Worm (Caenorhabditis elegans) whole organism, L4 larva: Measurements from ENCODE around the gene zip-11.
A peak's percentile ranks its signal among the peaks of the same experiment; 100 is the strongest.

Experiments
- F37D6.2 ChIP-seq: sonication (generic microtip); optimal IDR thresholded peaks from 2 replicates; lab custom pipeline; 2016; ENCODE audit warnings: mild to moderate bottlenecking, missing genetic modification characterization, missing compliant biosample characterization
- T26A8.4 ChIP-seq: fragments of 200-800 bp; sonication (Bioruptor generic); IDR thresholded peaks from 2 replicates; pipeline ENCODE4 v1.3.6; 2022; ENCODE audit warnings: missing genetic modification characterization, missing compliant biosample characterization
- Y5F2A.4 ChIP-seq: fragments of 200-800 bp; sonication (Bioruptor generic); optimal IDR thresholded peaks from 2 replicates; lab custom pipeline; 2018; ENCODE audit warnings: mild to moderate bottlenecking, missing genetic modification characterization, missing compliant biosample characterization
- ZK546.5 ChIP-seq, 2 experiments: sonication (generic microtip); optimal IDR thresholded peaks; 2 replicates each; lab custom pipeline; 2017; ENCODE audit warnings: missing biosample characterization in 2 of 2, missing genetic modification characterization in 2 of 2
- aha-1 ChIP-seq: fragments of 150-350 bp; peaks from one replicate; lab custom pipeline; 2014; ENCODE audit warnings: missing biosample characterization, missing genetic modification characterization
- aly-2 ChIP-seq: sonication (generic microtip); optimal IDR thresholded peaks from 2 replicates; lab custom pipeline; 2018; ENCODE audit warnings: missing biosample characterization, missing genetic modification characterization
- ama-1 ChIP-seq: fragments of 150-350 bp; optimal IDR thresholded peaks from 2 replicates; lab custom pipeline; 2014; ENCODE audit warnings: inconsistent platforms, mixed read lengths
- arid-1 ChIP-seq: fragments of 200-800 bp; sonication (Bioruptor generic); conservative IDR thresholded peaks from 2 replicates; pipeline ENCODE4 v1.3.6; 2022; ENCODE audit warnings: missing genetic modification reagents, missing genetic modification characterization, missing compliant biosample characterization
- ceh-20 ChIP-seq: fragments of 200-800 bp; sonication (Bioruptor generic); IDR thresholded peaks from 2 replicates; pipeline ENCODE4 v1.3.6; 2022; ENCODE audit warnings: missing genetic modification reagents, missing genetic modification characterization, missing compliant biosample characterization
- ceh-28 ChIP-seq: fragments of 150-350 bp; optimal IDR thresholded peaks from 2 replicates; lab custom pipeline; 2014; ENCODE audit warnings: missing biosample characterization, missing genetic modification reagents, missing genetic modification characterization
- ces-1 ChIP-seq: fragments of 150-350 bp; sonication (generic microtip); optimal IDR thresholded peaks from 4 replicates; lab custom pipeline; 2014; ENCODE audit warnings: missing biosample characterization, missing genetic modification reagents, missing genetic modification characterization
- cey-2 ChIP-seq: sonication (generic microtip); optimal IDR thresholded peaks from 3 replicates; lab custom pipeline; 2017; ENCODE audit warnings: missing genetic modification characterization, mild to moderate bottlenecking, missing compliant biosample characterization, antibody characterized with exemption, borderline replicate concordance; ENCODE audit not compliant: insufficient read depth
- ctbp-1 ChIP-seq: fragments of 200-800 bp; sonication (Bioruptor generic); IDR thresholded peaks from 2 replicates; pipeline ENCODE4 v1.3.6; 2022; ENCODE audit warnings: missing genetic modification reagents, missing genetic modification characterization, missing compliant biosample characterization
- daf-12 ChIP-seq: fragments of 150-350 bp; optimal IDR thresholded peaks from 2 replicates; lab custom pipeline; 2014; ENCODE audit warnings: missing biosample characterization, missing genetic modification reagents, missing genetic modification characterization
- daf-16 ChIP-seq, 3 experiments: sonication (generic microtip); optimal IDR thresholded peaks; 2 replicates each; lab custom pipeline; 2016 to 2017; ENCODE audit warnings: missing genetic modification characterization in 3 of 3, missing genetic modification reagents in 3 of 3, mild to moderate bottlenecking in 2 of 3, missing compliant biosample characterization in 2 of 3, missing biosample characterization in 1 of 3, moderate library complexity in 1 of 3
- dmd-6 ChIP-seq: fragments of 200-800 bp; sonication (Bioruptor generic); IDR thresholded peaks from 2 replicates; pipeline ENCODE4 v1.3.6; 2022; ENCODE audit warnings: missing genetic modification reagents, missing genetic modification characterization, missing compliant biosample characterization
- dpl-1 ChIP-seq: fragments of 150-350 bp; optimal IDR thresholded peaks from 2 replicates; lab custom pipeline; 2014; ENCODE audit warnings: missing biosample characterization, missing genetic modification reagents, missing genetic modification characterization
- duxl-1 ChIP-seq: sonication (generic microtip); optimal IDR thresholded peaks from 2 replicates; lab custom pipeline; 2016; ENCODE audit warnings: mild to moderate bottlenecking, missing genetic modification characterization, moderate library complexity, missing compliant biosample characterization; ENCODE audit not compliant: poor library complexity
- dve-1 ChIP-seq: sonication (generic microtip); optimal IDR thresholded peaks from 2 replicates; lab custom pipeline; 2017; ENCODE audit warnings: antibody characterized with exemption, mild to moderate bottlenecking, missing genetic modification characterization, missing compliant biosample characterization; ENCODE audit not compliant: insufficient read depth
- egl-43 ChIP-seq: fragments of 200-800 bp; sonication (Bioruptor generic); IDR thresholded peaks from 2 replicates; pipeline ENCODE4 v1.3.6; 2022; ENCODE audit warnings: missing genetic modification reagents, missing genetic modification characterization, missing compliant biosample characterization
- fkh-10 ChIP-seq: fragments of 150-350 bp; optimal IDR thresholded peaks from 2 replicates; lab custom pipeline; 2014; ENCODE audit warnings: missing biosample characterization, missing genetic modification reagents, missing genetic modification characterization
- gei-8 ChIP-seq: fragments of 200-800 bp; sonication (Bioruptor generic); optimal IDR thresholded peaks from 2 replicates; lab custom pipeline; 2018; ENCODE audit warnings: mild to moderate bottlenecking, missing genetic modification characterization, missing compliant biosample characterization
- hlh-11 ChIP-seq: fragments of 200-800 bp; sonication (Bioruptor generic); optimal IDR thresholded peaks from 2 replicates; lab custom pipeline; 2018; ENCODE audit warnings: mild to moderate bottlenecking, missing genetic modification characterization, missing compliant biosample characterization
- hlh-30 ChIP-seq: sonication (generic microtip); optimal IDR thresholded peaks from 2 replicates; lab custom pipeline; 2017; ENCODE audit warnings: antibody characterized with exemption, mild to moderate bottlenecking, missing genetic modification characterization, missing compliant biosample characterization; ENCODE audit not compliant: insufficient read depth
- hmg-1.1 ChIP-seq: fragments of 200-800 bp; sonication (Bioruptor generic); IDR thresholded peaks from 2 replicates; pipeline ENCODE4 v1.3.6; 2022; ENCODE audit warnings: missing genetic modification reagents, missing genetic modification characterization, missing compliant biosample characterization
- lim-7 ChIP-seq: fragments of 200-800 bp; sonication (Bioruptor generic); IDR thresholded peaks from 2 replicates; pipeline ENCODE4 v1.3.6; 2022; ENCODE audit warnings: missing genetic modification characterization, missing compliant biosample characterization
- lin-1 ChIP-seq: fragments of 200-800 bp; sonication (Bioruptor generic); IDR thresholded peaks from 2 replicates; pipeline ENCODE4 v1.3.6; 2022; ENCODE audit warnings: missing genetic modification reagents, missing genetic modification characterization, missing compliant biosample characterization
- lin-13 ChIP-seq: fragments of 150-350 bp; optimal IDR thresholded peaks from 2 replicates; lab custom pipeline; 2014; ENCODE audit warnings: missing biosample characterization, missing genetic modification reagents, missing genetic modification characterization
- lin-38 ChIP-seq: fragments of 200-800 bp; sonication (Bioruptor generic); IDR thresholded peaks from 2 replicates; pipeline ENCODE4 v1.3.6; 2022; ENCODE audit warnings: missing genetic modification reagents, missing genetic modification characterization, missing compliant biosample characterization
- madf-9 ChIP-seq: fragments of 200-800 bp; sonication (Bioruptor generic); conservative IDR thresholded peaks from 2 replicates; pipeline ENCODE4 v1.3.6; 2022; ENCODE audit warnings: missing genetic modification reagents, missing genetic modification characterization, missing compliant biosample characterization
- mdl-1 ChIP-seq, 2 experiments: fragments of 150-350 bp in 1 of 2; sonication (generic microtip) in 1 of 2; optimal IDR thresholded peaks; 2 replicates each; lab custom pipeline; 2014 to 2017; ENCODE audit warnings: missing biosample characterization in 2 of 2, missing genetic modification characterization in 2 of 2
- mep-1 ChIP-seq: fragments of 150-350 bp; sonication (generic microtip); optimal IDR thresholded peaks from 3 replicates; lab custom pipeline; 2014; ENCODE audit warnings: missing biosample characterization, missing genetic modification characterization
- mes-2 ChIP-seq: sonication (generic microtip); optimal IDR thresholded peaks from 2 replicates; lab custom pipeline; 2016; ENCODE audit warnings: missing genotype, mild to moderate bottlenecking, missing genetic modification characterization, missing compliant biosample characterization; ENCODE audit not compliant: poor library complexity, severe bottlenecking
- nhr-102 ChIP-seq: sonication (generic microtip); optimal IDR thresholded peaks from 2 replicates; lab custom pipeline; 2016; ENCODE audit warnings: mild to moderate bottlenecking, missing genetic modification characterization, moderate library complexity, missing compliant biosample characterization
- nhr-25 ChIP-seq: sonication (generic microtip); optimal IDR thresholded peaks from 2 replicates; lab custom pipeline; 2017; ENCODE audit warnings: missing genetic modification characterization, mild to moderate bottlenecking, missing compliant biosample characterization, antibody characterized with exemption, moderate library complexity, borderline replicate concordance; ENCODE audit not compliant: insufficient read depth
- nhr-28 ChIP-seq: fragments of 150-350 bp; optimal IDR thresholded peaks from 2 replicates; lab custom pipeline; 2014; ENCODE audit warnings: missing biosample characterization, missing genetic modification characterization
- nhr-41 ChIP-seq: fragments of 200-800 bp; sonication (Bioruptor generic); IDR thresholded peaks from 2 replicates; pipeline ENCODE4 v1.3.6; 2022; ENCODE audit warnings: missing genetic modification reagents, missing genetic modification characterization, missing compliant biosample characterization
- nhr-6 ChIP-seq: fragments of 150-350 bp; optimal IDR thresholded peaks from 2 replicates; lab custom pipeline; 2014; ENCODE audit warnings: missing biosample characterization, missing genetic modification characterization
- nhr-76 ChIP-seq: fragments of 150-350 bp; optimal IDR thresholded peaks from 2 replicates; lab custom pipeline; 2014; ENCODE audit warnings: missing biosample characterization, missing genetic modification characterization
- rbr-2 ChIP-seq: sonication (generic microtip); optimal IDR thresholded peaks from 2 replicates; lab custom pipeline; 2016; ENCODE audit warnings: missing genotype, missing genetic modification characterization, missing compliant biosample characterization
- sdz-12 ChIP-seq: fragments of 200-800 bp; sonication (Bioruptor generic); optimal IDR thresholded peaks from 2 replicates; lab custom pipeline; 2018; ENCODE audit warnings: mild to moderate bottlenecking, missing genetic modification characterization, missing compliant biosample characterization
- snpc-1.2 ChIP-seq: fragments of 200-800 bp; sonication (Bioruptor generic); IDR thresholded peaks from 2 replicates; pipeline ENCODE4 v1.3.6; 2022; ENCODE audit warnings: missing genetic modification reagents, missing genetic modification characterization, missing compliant biosample characterization
- spr-1 ChIP-seq: sonication (generic microtip); optimal IDR thresholded peaks from 2 replicates; lab custom pipeline; 2016; ENCODE audit warnings: mild to moderate bottlenecking, missing genetic modification characterization, missing compliant biosample characterization
- unc-130 ChIP-seq: sonication (generic microtip); optimal IDR thresholded peaks from 2 replicates; lab custom pipeline; 2016; ENCODE audit warnings: missing genetic modification reagents, missing genetic modification characterization, missing compliant biosample characterization
- zfp-3 ChIP-seq: fragments of 200-800 bp; sonication (Bioruptor generic); conservative IDR thresholded peaks from 2 replicates; pipeline ENCODE4 v1.3.6; 2022; ENCODE audit warnings: missing genetic modification reagents, missing genetic modification characterization, missing compliant biosample characterization
- zip-11 ChIP-seq: fragments of 200-800 bp; sonication (Bioruptor generic); IDR thresholded peaks from 2 replicates; pipeline ENCODE4 v1.3.6; 2022; ENCODE audit warnings: missing genetic modification characterization, missing compliant biosample characterization
- zip-2 ChIP-seq: fragments of 150-350 bp; optimal IDR thresholded peaks from 2 replicates; lab custom pipeline; 2014; ENCODE audit warnings: missing biosample characterization, missing genetic modification characterization

Gene zip-11

ce11 chrIV:3338176-3338575 lies 27.1 kb downstream of the zip-11 start:
- TF ChIP-seq ceh-28 (tag; lab: Kevin White, UChicago) (peak; percentile 8), Y5F2A.4 (GFP tag; lab: Kevin White, UChicago) (peak; percentile 27), lin-38 (0 out of 2 replicates have a peak, but pooled peaks have one; percentile 32), snpc-1.2 (GFP tag; lab: Robert Waterston, UW) (0 out of 2 replicates have a peak, but pooled peaks have one; percentile 26), daf-12 (tag; lab: Kevin White, UChicago) (no peak), ctbp-1 (GFP tag; lab: Robert Waterston, UW) (peak; percentile 66), arid-1 (0 out of 2 replicates have a peak, but pooled peaks have one; percentile 4), egl-43 (0 out of 2 replicates have a peak, but pooled peaks have one; percentile 16), unc-130 (GFP tag; lab: Kevin White, UChicago) (no peak), hlh-11 (tag; lab: Kevin White, UChicago) (no peak), ZK546.5 (tag; optimal IDR thresholded peaks at IDR 0.05; lab: Kevin White, UChicago) (no peak), lin-1 (GFP tag; lab: Robert Waterston, UW) (peak; percentile 68; the same call in 1 of the 2 replicates), ces-1 (no peak), lim-7 (GFP tag; lab: Robert Waterston, UW) (peak; percentile 63; the same call in 1 of the 2 replicates)

DNA sequence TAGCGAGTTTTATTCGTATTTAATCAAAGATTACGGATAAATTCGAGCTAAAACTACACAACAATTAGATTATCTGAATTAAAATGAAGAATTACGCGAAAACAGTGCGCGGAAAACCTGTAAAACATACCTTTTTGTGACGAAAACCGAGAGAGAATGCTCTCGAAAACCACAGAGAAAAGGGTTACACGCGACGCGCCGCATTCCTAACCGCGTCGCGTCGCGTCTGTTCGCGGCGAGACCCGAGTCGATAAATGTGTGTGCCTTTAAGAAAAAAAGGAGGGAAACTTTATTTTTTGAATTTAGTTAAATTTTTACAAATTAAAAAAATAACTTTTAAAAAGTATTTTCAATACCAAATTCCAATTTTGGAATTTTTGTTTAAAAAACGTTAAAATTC lies 27.6 kb downstream of the zip-11 start, which contains the start of gene hrpa-1:
Gene hrpa-1, minus strand, starts transcription at position 192 of the 400 bp plus-strand sequence.
- TF ChIP-seq nhr-41 (GFP tag; lab: Robert Waterston, UW) (no peak), spr-1 (tag; lab: Kevin White, UChicago) (peak; percentile 61), duxl-1 (tag; lab: Kevin White, UChicago) (peak; percentile 20), nhr-25 (tag; lab: Kevin White, UChicago) (no peak), zip-2 (tag; lab: Kevin White, UChicago) (peak; percentile 67), daf-12 (tag; lab: Kevin White, UChicago) (no peak), cey-2 (tag; lab: Kevin White, UChicago) (no peak), daf-16 (GFP tag; optimal IDR thresholded peaks at IDR 0.05; lab: Kevin White, UChicago) (peak in 1 of 2 experiments; percentile 14), daf-16 (tag; optimal IDR thresholded peaks at IDR 0.05; lab: Kevin White, UChicago) (peak; percentile 50), nhr-6 (tag; lab: Kevin White, UChicago) (peak; percentile 45), mep-1 (tag; lab: Kevin White, UChicago) (peak; percentile 87), nhr-76 (no peak), hlh-30 (tag; lab: Kevin White, UChicago) (peak; percentile 87), T26A8.4 (peak; percentile 24), nhr-102 (peak; percentile 61), aha-1 (tag; lab: Kevin White, UChicago) (peak; percentile 69), dve-1 (tag; lab: Kevin White, UChicago) (peak; percentile 85), ama-1 (lab: Kevin White, UChicago) (peak; percentile 94), sdz-12 (GFP tag; lab: Kevin White, UChicago) (no peak), mdl-1 (tag; optimal IDR thresholded peaks at IDR 0.05; lab: Kevin White, UChicago) (peak in 1 of 2 experiments; percentile 64), madf-9 (GFP tag; lab: Robert Waterston, UW) (peak; percentile 95), nhr-28 (tag; lab: Kevin White, UChicago) (peak; percentile 45), ZK546.5 (tag; optimal IDR thresholded peaks at IDR 0.05; lab: Kevin White, UChicago) (peak in 1 of 2 experiments; percentile 39), aly-2 (no peak), gei-8 (GFP tag; lab: Kevin White, UChicago) (no peak), F37D6.2 (peak; percentile 60), zip-11 (GFP tag; lab: Robert Waterston, UW) (no peak), ceh-20 (GFP tag; lab: Robert Waterston, UW) (peak; percentile 66; the same call in 1 of the 2 replicates), zfp-3 (GFP tag; lab: Robert Waterston, UW) (peak; percentile 65; the same call in 1 of the 2 replicates), fkh-10 (GFP tag; lab: Kevin White, UChicago) (peak; percentile 63), lin-13 (peak; percentile 83), dmd-6 (peak; percentile 27; the same call in 1 of the 2 replicates), mes-2 (tag; lab: Kevin White, UChicago) (peak; percentile 88), hmg-1.1 (GFP tag; lab: Robert Waterston, UW) (peak; percentile 71), hlh-11 (tag; lab: Kevin White, UChicago) (peak; percentile 63), arid-1 (peak; percentile 65), rbr-2 (tag; lab: Kevin White, UChicago) (peak; percentile 76), dpl-1 (GFP tag; lab: Kevin White, UChicago) (peak; percentile 98), unc-130 (GFP tag; lab: Kevin White, UChicago) (peak; percentile 26)
